Worm (Caenorhabditis elegans) whole organism, mixed stage, embryonic: ENCODE measurements around the gene rnf-113.

ENCODE experiments used
- cnd-1 ChIP-seq: fragments of 200-800 bp; sonication (Bioruptor generic); optimal IDR thresholded peaks from 2 replicates; lab custom pipeline; 2018; ENCODE audit warnings: mild to moderate bottlenecking, missing genetic modification characterization, missing compliant biosample characterization
- drap-1 ChIP-seq: fragments of 200-800 bp; sonication (Bioruptor generic); optimal IDR thresholded peaks from 3 replicates; lab custom pipeline; 2018; ENCODE audit warnings: mild to moderate bottlenecking, missing genetic modification characterization, missing compliant biosample characterization
- elt-1 ChIP-seq: sonication (generic microtip); optimal IDR thresholded peaks from 2 replicates; lab custom pipeline; 2017; ENCODE audit warnings: missing genetic modification characterization, mild to moderate bottlenecking, missing compliant biosample characterization, antibody characterized with exemption, moderate library complexity, borderline replicate concordance; ENCODE audit not compliant: insufficient read depth
- elt-3 ChIP-seq: fragments of 150-350 bp; optimal IDR thresholded peaks from 2 replicates; lab custom pipeline; 2014; ENCODE audit warnings: missing biosample characterization, missing genetic modification characterization
- flh-1 ChIP-seq: fragments of 200-800 bp; sonication (Bioruptor generic); optimal IDR thresholded peaks from 2 replicates; lab custom pipeline; 2018; ENCODE audit warnings: mild to moderate bottlenecking, missing genetic modification characterization, moderate library complexity, missing compliant biosample characterization
- lsy-2 ChIP-seq: fragments of 150-350 bp; optimal IDR thresholded peaks from 2 replicates; lab custom pipeline; 2014; ENCODE audit warnings: missing biosample characterization, missing genetic modification characterization
- mep-1 ChIP-seq: fragments of 150-350 bp; optimal IDR thresholded peaks from 2 replicates; lab custom pipeline; 2017; ENCODE audit warnings: missing biosample characterization, missing genetic modification reagents, missing genetic modification characterization, inconsistent platforms
- nhr-12 ChIP-seq: fragments of 150-350 bp; optimal IDR thresholded peaks from 2 replicates; lab custom pipeline; 2014; ENCODE audit warnings: missing biosample characterization, missing genetic modification characterization
- nhr-237 ChIP-seq: fragments of 150-350 bp; optimal IDR thresholded peaks from 2 replicates; lab custom pipeline; 2014; ENCODE audit warnings: missing biosample characterization, missing genetic modification characterization
- pha-4 ChIP-seq: fragments of 150-350 bp; optimal IDR thresholded peaks from 2 replicates; lab custom pipeline; 2018; ENCODE audit warnings: missing biosample characterization, missing genetic modification reagents, missing genetic modification characterization
- snpc-4 ChIP-seq: fragments of 150-350 bp; optimal IDR thresholded peaks from 2 replicates; lab custom pipeline; 2014; ENCODE audit warnings: missing biosample characterization, missing genetic modification characterization
- sptf-1 ChIP-seq: sonication (generic microtip); optimal IDR thresholded peaks from 2 replicates; lab custom pipeline; 2017; ENCODE audit warnings: mild to moderate bottlenecking, missing genetic modification characterization, moderate library complexity, missing compliant biosample characterization
- unc-39 ChIP-seq: fragments of 150-350 bp; optimal IDR thresholded peaks from 2 replicates; lab custom pipeline; 2014; ENCODE audit warnings: missing biosample characterization, missing genetic modification characterization
- unc-62 ChIP-seq: fragments of 150-350 bp; optimal IDR thresholded peaks from 2 replicates; lab custom pipeline; 2014; ENCODE audit warnings: missing biosample characterization, missing genetic modification reagents, missing genetic modification characterization

DNA sequence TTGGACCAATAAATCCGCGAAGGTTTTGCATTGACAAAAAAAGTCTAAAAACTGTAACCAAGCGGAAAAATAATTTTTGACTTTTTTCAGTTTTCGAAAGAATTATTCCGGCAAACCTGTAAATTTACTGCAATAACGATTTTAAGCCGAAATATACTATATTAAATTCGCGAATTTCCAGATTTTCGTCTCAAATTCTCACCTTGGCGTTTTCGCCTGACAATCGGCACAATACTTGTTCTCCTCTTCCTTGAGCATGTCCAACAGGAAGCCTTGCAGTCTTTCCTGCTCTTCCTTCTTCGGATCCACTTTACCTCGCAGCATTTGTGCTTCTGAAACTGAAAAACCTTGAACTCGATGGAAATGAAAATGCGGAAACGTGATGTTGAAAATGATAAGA is 18.0 kb downstream of the rnf-113 start, which contains the start of gene smap-1:
- TF ChIP-seq sptf-1 (tag; lab: Kevin White, UChicago) (no peak), mep-1 (tag; lab: Kevin White, UChicago) (no peak), unc-62 (GFP tag; lab: Kevin White, UChicago) (no peak), elt-3 (no peak), unc-39 (tag; lab: Kevin White, UChicago) (no peak), elt-1 (tag; lab: Kevin White, UChicago) (no peak), drap-1 (GFP tag; lab: Kevin White, UChicago) (no peak), lsy-2 (no peak), flh-1 (GFP tag; lab: Kevin White, UChicago) (no peak), nhr-12 (no peak), nhr-237 (tag; lab: Kevin White, UChicago) (no peak), cnd-1 (tag; lab: Kevin White, UChicago) (no peak), pha-4 (tag; lab: Kevin White, UChicago) (no peak), snpc-4 (no peak)
